Fruit fly (Drosophila melanogaster) Kc167 (cell line): ENCODE measurements around the gene CG11396.

Experiments used
- Myc ChIP-seq: fragments of >200 bp; optimal IDR thresholded peaks from 2 replicates; lab custom pipeline; 2017; ENCODE audit warnings: missing external identifiers
- insv ChIP-seq: fragments of >200 bp; optimal IDR thresholded peaks from 3 replicates; lab custom pipeline; 2018; ENCODE audit warnings: missing external identifiers
- psq ChIP-seq: fragments of >200 bp; optimal IDR thresholded peaks from 2 replicates; lab custom pipeline; 2017; ENCODE audit warnings: missing external identifiers

- TF ChIP-seq insv (lab: Kevin White, UChicago) (no peak), psq (lab: Kevin White, UChicago) (no peak), Myc (no peak)
These were observed 48.5 kb downstream of the CG11396 start, which contains the start of gene Gr77a for dm6 chr3L:20739414-20739813.
